Worm (Caenorhabditis elegans) whole organism, L4/young adult: ENCODE results near the gene nas-6.

Experiments
- W03F9.2 ChIP-seq: fragments of 150-350 bp; optimal IDR thresholded peaks from 2 replicates; lab custom pipeline; 2014; ENCODE audit warnings: missing biosample characterization, missing genetic modification characterization
- him-1 ChIP-seq: sonication (generic microtip); optimal IDR thresholded peaks from 2 replicates; lab custom pipeline; 2016; ENCODE audit warnings: missing genotype, missing genetic modification reagents, missing genetic modification characterization, missing compliant biosample characterization

- TF ChIP-seq him-1 (tag; lab: Kevin White, UChicago) (no peak), W03F9.2 (no peak)
These were observed 20.4 kb downstream of the nas-6 start, which contains the start of gene F11E6.4 for ce11 chrIV:17470096-17470602.
